Fruit fly (Drosophila melanogaster) whole organism, embryonic: Measurements from ENCODE around the gene CG7916.

Experiments used
- Adf1 ChIP-seq: fragments of 200-800 bp; sonication (Bioruptor generic); IDR thresholded peaks from 2 replicates; pipeline ENCODE4 v1.3.6; 2022; ENCODE audit warnings: missing biosample characterization, missing genetic modification characterization
- Antp ChIP-seq: fragments of 200-800 bp; sonication (Bioruptor generic); optimal IDR thresholded peaks from 3 replicates; lab custom pipeline; 2016; ENCODE audit warnings: missing biosample characterization, missing genetic modification characterization
- Awh ChIP-seq: fragments of 200-800 bp; sonication (Bioruptor generic); IDR thresholded peaks from 2 replicates; pipeline ENCODE4, ENCODE4 v1.3.6; 2022; ENCODE audit warnings: missing biosample characterization, missing genetic modification characterization
- CG10274 ChIP-seq: fragments of 200-800 bp; sonication (Bioruptor generic); optimal IDR thresholded peaks from 3 replicates; lab custom pipeline; 2017; ENCODE audit warnings: missing biosample characterization, mild to moderate bottlenecking, missing genetic modification characterization
- CG10431 ChIP-seq: fragments of 200-800 bp; sonication (Bioruptor generic); optimal IDR thresholded peaks from 3 replicates; lab custom pipeline; 2018; ENCODE audit warnings: missing biosample characterization, mild to moderate bottlenecking, missing genetic modification characterization
- CG11723 ChIP-seq: fragments of 200-800 bp; sonication (Bioruptor generic); optimal IDR thresholded peaks from 2 replicates; lab custom pipeline; 2017; ENCODE audit warnings: missing biosample characterization, mild to moderate bottlenecking, missing genetic modification characterization
- CG12236 ChIP-seq: fragments of 200-800 bp; sonication (Bioruptor generic); optimal IDR thresholded peaks from 2 replicates; lab custom pipeline; 2016; ENCODE audit warnings: missing biosample characterization, missing genetic modification characterization
- CG12659 ChIP-seq: fragments of 200-800 bp; sonication (Bioruptor generic); optimal IDR thresholded peaks from 3 replicates; lab custom pipeline; 2017; ENCODE audit warnings: mild to moderate bottlenecking, missing biosample characterization, missing genetic modification reagents, missing genetic modification characterization
- CG15696 ChIP-seq: fragments of 200-800 bp; sonication (Bioruptor generic); optimal IDR thresholded peaks from 2 replicates; lab custom pipeline; 2019; ENCODE audit warnings: missing biosample characterization, mild to moderate bottlenecking, missing genetic modification characterization, moderate library complexity
- CG1602 ChIP-seq: fragments of 200-800 bp; sonication (Bioruptor generic); optimal IDR thresholded peaks from 3 replicates; lab custom pipeline; 2016; ENCODE audit warnings: missing biosample characterization, missing genetic modification characterization
- CG16779 ChIP-seq: fragments of 200-800 bp; sonication (Bioruptor generic); IDR thresholded peaks from 2 replicates; pipeline ENCODE4 v1.3.6; 2022; ENCODE audit warnings: missing biosample characterization, missing genetic modification characterization
- CG17328 ChIP-seq: fragments of 200-800 bp; sonication (Bioruptor generic); IDR thresholded peaks from 2 replicates; pipeline ENCODE4 v1.3.6; 2022; ENCODE audit warnings: missing biosample characterization, missing genetic modification characterization
- CG17359 ChIP-seq: fragments of 200-800 bp; sonication (Bioruptor generic); optimal IDR thresholded peaks from 3 replicates; lab custom pipeline; 2018; ENCODE audit warnings: missing biosample characterization, mild to moderate bottlenecking, missing genetic modification characterization, moderate library complexity
- CG18619 ChIP-seq: fragments of 200-800 bp; sonication (Bioruptor generic); optimal IDR thresholded peaks from 3 replicates; lab custom pipeline; 2017; ENCODE audit warnings: missing biosample characterization, mild to moderate bottlenecking, missing genetic modification characterization
- CG2199 ChIP-seq: fragments of 200-800 bp; sonication (Bioruptor generic); IDR thresholded peaks from 3 replicates; pipeline ENCODE4 v1.3.6; 2022; ENCODE audit warnings: missing biosample characterization, missing genetic modification characterization
- CG2889 ChIP-seq: fragments of 200-800 bp; sonication (Bioruptor generic); IDR thresholded peaks from 3 replicates; pipeline ENCODE4 v1.3.6; 2022; ENCODE audit warnings: missing biosample characterization, missing genetic modification characterization
- CG3838 ChIP-seq: fragments of 200-800 bp; sonication (Bioruptor generic); optimal IDR thresholded peaks from 3 replicates; lab custom pipeline; 2016; ENCODE audit warnings: missing biosample characterization, missing genetic modification characterization
- CG6254 ChIP-seq: fragments of 200-800 bp; sonication (Bioruptor generic); optimal IDR thresholded peaks from 3 replicates; lab custom pipeline; 2017; ENCODE audit warnings: mild to moderate bottlenecking, missing biosample characterization, missing genetic modification reagents, missing genetic modification characterization
- CG8290 ChIP-seq, 3 experiments: fragments of 200-800 bp; sonication (Bioruptor generic); optimal IDR thresholded peaks; 2 replicates each; lab custom pipeline; 2016 to 2019; ENCODE audit warnings: missing biosample characterization in 3 of 3, missing genetic modification characterization in 3 of 3, mild to moderate bottlenecking in 2 of 3, moderate library complexity in 1 of 3
- CG8478 ChIP-seq: fragments of >200 bp; optimal IDR thresholded peaks from 2 replicates; lab custom pipeline; 2018
- Elba2 ChIP-seq: fragments of 200-800 bp; sonication (Bioruptor generic); optimal IDR thresholded peaks from 3 replicates; lab custom pipeline; 2016; ENCODE audit warnings: missing biosample characterization, missing genetic modification characterization
- Hey ChIP-seq: fragments of 200-800 bp; sonication (Bioruptor generic); optimal IDR thresholded peaks from 3 replicates; lab custom pipeline; 2018; ENCODE audit warnings: missing biosample characterization, mild to moderate bottlenecking, missing genetic modification characterization
- Hr3 ChIP-seq: fragments of 200-800 bp; sonication (Bioruptor generic); optimal IDR thresholded peaks from 3 replicates; lab custom pipeline; 2016; ENCODE audit warnings: missing biosample characterization, missing genetic modification characterization
- Hr51 ChIP-seq, 2 experiments: fragments of 200-800 bp; sonication (Bioruptor generic); optimal IDR thresholded peaks; 2 replicates in 1 of 2; 3 replicates in 1 of 2; lab custom pipeline; 2016 to 2018; ENCODE audit warnings: missing biosample characterization in 2 of 2, missing genetic modification characterization in 2 of 2, mild to moderate bottlenecking in 1 of 2, moderate library complexity in 1 of 2
- Max ChIP-seq: fragments of 200-800 bp; sonication (Bioruptor generic); optimal IDR thresholded peaks from 2 replicates; lab custom pipeline; 2016; ENCODE audit warnings: missing biosample characterization, mild to moderate bottlenecking, missing genetic modification characterization
- Oli ChIP-seq: fragments of 200-800 bp; sonication (Bioruptor generic); optimal IDR thresholded peaks from 2 replicates; lab custom pipeline; 2018; ENCODE audit warnings: missing biosample characterization, mild to moderate bottlenecking, missing genetic modification characterization, moderate library complexity
- Poxn ChIP-seq: fragments of 200-800 bp; sonication (Bioruptor generic); IDR thresholded peaks from 2 replicates; pipeline ENCODE4 v1.3.6; 2022; ENCODE audit warnings: missing biosample characterization, missing genetic modification characterization
- Side ChIP-seq: fragments of 200-800 bp; sonication (Bioruptor generic); optimal IDR thresholded peaks from 2 replicates; lab custom pipeline; 2016; ENCODE audit warnings: missing biosample characterization, missing genetic modification characterization
- Sox102F ChIP-seq: fragments of 200-800 bp; sonication (Bioruptor generic); optimal IDR thresholded peaks from 2 replicates; lab custom pipeline; 2018; ENCODE audit warnings: missing biosample characterization, mild to moderate bottlenecking, missing genetic modification characterization, moderate library complexity
- TFAM ChIP-seq: fragments of 200-800 bp; sonication (Bioruptor generic); optimal IDR thresholded peaks from 2 replicates; lab custom pipeline; 2017; ENCODE audit warnings: missing biosample characterization, missing genetic modification characterization, inconsistent platforms
- ab ChIP-seq: fragments of 200-800 bp; sonication (Bioruptor generic); optimal IDR thresholded peaks from 2 replicates; lab custom pipeline; 2016; ENCODE audit warnings: missing biosample characterization, missing genetic modification characterization
- aop ChIP-seq: fragments of 200-800 bp; sonication (Bioruptor generic); IDR thresholded peaks from 2 replicates; pipeline ENCODE4 v1.3.6; 2022; ENCODE audit warnings: missing biosample characterization, missing genetic modification characterization
- cato ChIP-seq: fragments of 200-800 bp; sonication (Bioruptor generic); optimal IDR thresholded peaks from 2 replicates; lab custom pipeline; 2016; ENCODE audit warnings: missing biosample characterization, missing genetic modification characterization, borderline replicate concordance
- cg ChIP-seq: fragments of 200-800 bp; sonication (Bioruptor generic); optimal IDR thresholded peaks from 3 replicates; lab custom pipeline; 2019; ENCODE audit warnings: missing biosample characterization, mild to moderate bottlenecking, missing genetic modification characterization, moderate library complexity
- da ChIP-seq: fragments of 200-800 bp; sonication (Bioruptor generic); optimal IDR thresholded peaks from 2 replicates; lab custom pipeline; 2016; ENCODE audit warnings: missing biosample characterization, missing genetic modification characterization
- gce ChIP-seq: fragments of 200-800 bp; sonication (Bioruptor generic); IDR thresholded peaks from 3 replicates; pipeline ENCODE4 v1.3.6; 2022; ENCODE audit warnings: missing biosample characterization, missing genetic modification characterization
- gro ChIP-seq: fragments of 200-800 bp; sonication (Bioruptor generic); optimal IDR thresholded peaks from 2 replicates; lab custom pipeline; 2016; ENCODE audit warnings: missing biosample characterization, missing genetic modification characterization
- jigr1 ChIP-seq: fragments of 200-800 bp; sonication (Bioruptor generic); IDR thresholded peaks from 3 replicates; pipeline ENCODE4 v1.3.6; 2022; ENCODE audit warnings: missing biosample characterization, missing genetic modification characterization
- nau ChIP-seq: fragments of 200-800 bp; sonication (Bioruptor generic); optimal IDR thresholded peaks from 3 replicates; lab custom pipeline; 2017; ENCODE audit warnings: missing biosample characterization, mild to moderate bottlenecking, missing genetic modification characterization, missing genetic modification reagents
- nmo ChIP-seq: fragments of 200-800 bp; sonication (Bioruptor generic); optimal IDR thresholded peaks from 2 replicates; lab custom pipeline; 2018; ENCODE audit warnings: missing biosample characterization, mild to moderate bottlenecking, missing genetic modification characterization, moderate library complexity
- pb ChIP-seq: fragments of 200-800 bp; sonication (Bioruptor generic); optimal IDR thresholded peaks from 3 replicates; lab custom pipeline; 2016; ENCODE audit warnings: missing biosample characterization, missing genetic modification characterization
- pros ChIP-seq: fragments of 200-800 bp; sonication (Bioruptor generic); optimal IDR thresholded peaks from 3 replicates; lab custom pipeline; 2019; ENCODE audit warnings: missing biosample characterization, mild to moderate bottlenecking, missing genetic modification characterization, moderate library complexity
- scrt ChIP-seq: fragments of 200-800 bp; sonication (Bioruptor generic); optimal IDR thresholded peaks from 2 replicates; lab custom pipeline; 2018; ENCODE audit warnings: missing biosample characterization, mild to moderate bottlenecking, missing genetic modification characterization, moderate library complexity
- sqz ChIP-seq: fragments of 200-800 bp; sonication (Bioruptor generic); optimal IDR thresholded peaks from 3 replicates; lab custom pipeline; 2018; ENCODE audit warnings: missing biosample characterization, mild to moderate bottlenecking, missing genetic modification characterization
- tgo ChIP-seq: fragments of 200-800 bp; sonication (Bioruptor generic); IDR thresholded peaks from 3 replicates; pipeline ENCODE4 v1.3.6; 2022; ENCODE audit warnings: missing biosample characterization, missing genetic modification characterization
- tll ChIP-seq, 2 experiments: fragments of 200-800 bp in 1 of 2; fragments of >200 bp in 1 of 2; sonication (Bioruptor generic) in 1 of 2; optimal IDR thresholded peaks; 2 replicates each; lab custom pipeline; 2017 to 2019; ENCODE audit warnings: missing biosample characterization in 2 of 2, missing genetic modification characterization in 2 of 2, mild to moderate bottlenecking in 1 of 2, moderate library complexity in 1 of 2
- toy ChIP-seq: fragments of 200-800 bp; sonication (Bioruptor generic); IDR thresholded peaks from 2 replicates; pipeline ENCODE4 v1.3.6; 2022; ENCODE audit warnings: missing biosample characterization, missing genetic modification characterization
- unpg ChIP-seq: fragments of 200-800 bp; sonication (Bioruptor generic); optimal IDR thresholded peaks from 3 replicates; lab custom pipeline; 2018; ENCODE audit warnings: missing biosample characterization, mild to moderate bottlenecking, missing genetic modification characterization, moderate library complexity

CG7916 gene

DNA sequence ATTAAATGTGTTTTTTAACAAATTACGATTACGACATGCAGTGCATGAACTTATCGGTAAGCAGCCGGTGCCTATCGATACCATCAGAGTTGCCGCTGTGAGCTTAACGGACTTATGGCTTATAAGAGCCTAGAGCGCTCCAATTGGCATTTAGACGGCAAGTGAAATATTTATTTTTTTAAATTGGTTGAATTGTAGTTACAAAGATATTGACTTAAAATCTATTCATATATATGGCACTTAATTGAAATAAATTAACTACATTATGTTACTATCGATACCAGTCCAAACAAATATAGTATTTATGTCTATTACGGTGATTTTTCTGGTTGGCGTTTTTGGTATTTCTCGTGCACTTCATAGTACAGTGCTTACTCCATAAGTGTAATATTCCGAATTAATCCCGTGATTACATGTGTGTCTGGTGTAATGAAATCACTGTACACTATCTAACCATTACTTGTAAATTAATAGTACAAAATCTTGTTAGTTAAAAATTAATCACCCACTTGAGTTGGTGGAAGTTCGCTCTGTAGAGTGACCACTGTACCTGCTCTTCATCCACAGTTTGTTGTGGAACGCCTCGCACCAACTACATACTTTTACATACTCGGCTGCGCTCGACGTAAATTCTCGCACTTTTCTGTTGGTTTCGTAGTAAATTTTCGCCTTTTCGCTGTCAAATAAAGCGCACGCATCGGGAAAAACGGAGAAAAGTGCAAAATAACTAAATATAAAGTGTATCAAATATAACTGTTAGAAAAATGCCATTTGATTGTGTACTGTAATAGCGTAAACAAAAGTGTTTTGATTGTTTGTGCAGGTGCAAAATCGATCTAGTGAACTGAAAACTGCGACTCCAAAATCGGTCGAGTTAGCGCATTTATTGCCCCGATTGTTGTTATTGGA lies 11.3 kb upstream of the CG7916 start, which contains the start of the genes mRpS23 and CenG1A (continued):
- TF ChIP-seq CG8290 (GFP tag; optimal IDR thresholded peaks at IDR 0.05; lab: Kevin White, UChicago) (peak; percentile 99), CG8290 (tag; optimal IDR thresholded peaks at IDR 0.05; lab: Kevin White, UChicago) (peak; percentile 98 to 100), scrt (GFP tag; lab: Kevin White, UChicago) (peak; percentile 99), Sox102F (GFP tag; lab: Kevin White, UChicago) (peak; percentile 100), Awh (GFP tag; lab: Robert Waterston, UW) (peak; percentile 100), Max (GFP tag; lab: Kevin White, UChicago) (peak; percentile 100), Oli (tag; lab: Kevin White, UChicago) (peak; percentile 100), pb (GFP tag; lab: Kevin White, UChicago) (peak; percentile 99), jigr1 (GFP tag; lab: Robert Waterston, UW) (peak; percentile 99), Hr3 (GFP tag; lab: Kevin White, UChicago) (peak; percentile 100), Adf1 (GFP tag; lab: Robert Waterston, UW) (peak; percentile 95), CG12236 (GFP tag; lab: Kevin White, UChicago) (peak; percentile 99), CG18619 (GFP tag; lab: Kevin White, UChicago) (peak; percentile 100), CG15696 (tag; lab: Kevin White, UChicago) (peak; percentile 99), Hr51 (GFP tag; optimal IDR thresholded peaks at IDR 0.05; lab: Kevin White, UChicago) (peak; percentile 100), aop (GFP tag; lab: Robert Waterston, UW) (peak; percentile 99), gce (peak; percentile 100), TFAM (GFP tag; lab: Kevin White, UChicago) (peak; percentile 97), sqz (GFP tag; lab: Kevin White, UChicago) (peak; percentile 99), tgo (GFP tag; lab: Robert Waterston, UW) (peak; percentile 100), CG10431 (GFP tag; lab: Kevin White, UChicago) (peak; percentile 97), CG12659 (GFP tag; lab: Kevin White, UChicago) (peak; percentile 100), Antp (GFP tag; lab: Kevin White, UChicago) (peak; percentile 100), ab (GFP tag; lab: Kevin White, UChicago) (peak; percentile 99), cg (GFP tag; lab: Kevin White, UChicago) (peak; percentile 14), CG17359 (tag; lab: Kevin White, UChicago) (peak; percentile 100), pros (GFP tag; lab: Kevin White, UChicago) (peak; percentile 80), nau (peak; percentile 100), Side (GFP tag; lab: Kevin White, UChicago) (peak; percentile 100), CG17328 (peak; percentile 100), da (GFP tag; lab: Kevin White, UChicago) (peak; percentile 99), CG16779 (GFP tag; lab: Robert Waterston, UW) (peak; percentile 100), Elba2 (GFP tag; lab: Kevin White, UChicago) (peak; percentile 99), Hey (tag; lab: Kevin White, UChicago) (peak; percentile 99), CG2199 (GFP tag; lab: Robert Waterston, UW) (peak; percentile 100), CG3838 (GFP tag; lab: Kevin White, UChicago) (peak; percentile 99), CG2889 (peak; percentile 100), tll (GFP tag; optimal IDR thresholded peaks at IDR 0.05; lab: Kevin White, UChicago) (peak; percentile 53 to 80), gro (GFP tag; lab: Kevin White, UChicago) (peak; percentile 100), CG1602 (GFP tag; lab: Kevin White, UChicago) (peak; percentile 100), CG11723 (GFP tag; lab: Kevin White, UChicago) (peak; percentile 99), nmo (GFP tag; lab: Kevin White, UChicago) (peak; percentile 100), toy (GFP tag; lab: Robert Waterston, UW) (peak; percentile 99), CG10274 (GFP tag; lab: Kevin White, UChicago) (peak; percentile 97), CG6254 (peak; percentile 98), cato (GFP tag; lab: Kevin White, UChicago) (peak; percentile 100), CG8478 (no peak), Poxn (GFP tag; lab: Robert Waterston, UW) (peak; percentile 99), unpg (GFP tag; lab: Kevin White, UChicago) (peak; percentile 100)
